Worm (Caenorhabditis elegans) whole organism, L2 larva: ENCODE measurements around the gene msd-4.

Experiments used
- C34F6.9 ChIP-seq: fragments of 150-350 bp; optimal IDR thresholded peaks from 2 replicates; lab custom pipeline; 2014; ENCODE audit warnings: missing biosample characterization, missing genetic modification characterization
- F13H6.1 ChIP-seq: sonication (generic microtip); optimal IDR thresholded peaks from 2 replicates; lab custom pipeline; 2016; ENCODE audit warnings: missing genetic modification characterization, missing compliant biosample characterization
- R02D3.7 ChIP-seq: fragments of 150-350 bp; optimal IDR thresholded peaks from 2 replicates; lab custom pipeline; 2014; ENCODE audit warnings: missing biosample characterization, missing genetic modification characterization
- Y55F3AM.14 ChIP-seq: fragments of 200-800 bp; sonication (Bioruptor generic); optimal IDR thresholded peaks from 2 replicates; lab custom pipeline; 2018; ENCODE audit warnings: mild to moderate bottlenecking, missing genetic modification characterization, missing compliant biosample characterization
- ZK546.5 ChIP-seq: sonication (generic microtip); optimal IDR thresholded peaks from 2 replicates; lab custom pipeline; 2017; ENCODE audit warnings: missing biosample characterization, missing genetic modification characterization
- alr-1 ChIP-seq: fragments of 150-350 bp; optimal IDR thresholded peaks from 2 replicates; lab custom pipeline; 2014; ENCODE audit warnings: missing biosample characterization, missing genetic modification characterization
- aly-2 ChIP-seq: fragments of 150-350 bp; optimal IDR thresholded peaks from 2 replicates; lab custom pipeline; 2014; ENCODE audit warnings: missing biosample characterization, missing genetic modification characterization
- ama-1 ChIP-seq: fragments of 150-350 bp; optimal IDR thresholded peaks from 2 replicates; lab custom pipeline; 2018; ENCODE audit warnings: inconsistent platforms
- blmp-1 ChIP-seq: sonication (generic microtip); optimal IDR thresholded peaks from 2 replicates; lab custom pipeline; 2017; ENCODE audit warnings: missing genetic modification characterization, mild to moderate bottlenecking, missing compliant biosample characterization, antibody characterized with exemption, moderate library complexity; ENCODE audit not compliant: insufficient read depth
- ceh-16 ChIP-seq: fragments of 150-350 bp; optimal IDR thresholded peaks from 2 replicates; lab custom pipeline; 2014; ENCODE audit warnings: missing biosample characterization, missing genetic modification characterization
- crh-2 ChIP-seq: sonication (generic microtip); optimal IDR thresholded peaks from 2 replicates; lab custom pipeline; 2017; ENCODE audit warnings: missing biosample characterization, missing genetic modification characterization
- dmd-4 ChIP-seq: sonication (generic microtip); optimal IDR thresholded peaks from 2 replicates; lab custom pipeline; 2017; ENCODE audit warnings: missing biosample characterization, missing genetic modification characterization
- egl-27 ChIP-seq: sonication (generic microtip); optimal IDR thresholded peaks from 3 replicates; lab custom pipeline; 2017; ENCODE audit warnings: missing biosample characterization, missing genetic modification reagents, missing genetic modification characterization
- elt-1 ChIP-seq: fragments of 150-350 bp; optimal IDR thresholded peaks from 2 replicates; lab custom pipeline; 2014; ENCODE audit warnings: missing biosample characterization, missing genetic modification characterization
- elt-3 ChIP-seq: sonication (generic microtip); optimal IDR thresholded peaks from 2 replicates; lab custom pipeline; 2017; ENCODE audit warnings: missing biosample characterization, missing genetic modification characterization
- fos-1 ChIP-seq: fragments of 150-350 bp; optimal IDR thresholded peaks from 2 replicates; lab custom pipeline; 2014; ENCODE audit warnings: missing biosample characterization, missing genetic modification characterization
- gmeb-1 ChIP-seq: fragments of 150-350 bp; optimal IDR thresholded peaks from 2 replicates; lab custom pipeline; 2014; ENCODE audit warnings: missing biosample characterization, missing genetic modification characterization
- lin-11 ChIP-seq: fragments of 150-350 bp; sonication (generic microtip); optimal IDR thresholded peaks from 2 replicates; lab custom pipeline; 2014; ENCODE audit warnings: missing biosample characterization, missing genetic modification characterization, inconsistent platforms, mixed read lengths
- lin-13 ChIP-seq: fragments of 150-350 bp; optimal IDR thresholded peaks from 2 replicates; lab custom pipeline; 2014; ENCODE audit warnings: missing biosample characterization, missing genetic modification reagents, missing genetic modification characterization
- lin-39 ChIP-seq: fragments of 150-350 bp; optimal IDR thresholded peaks from 2 replicates; lab custom pipeline; 2014; ENCODE audit warnings: missing biosample characterization, missing genetic modification reagents, missing genetic modification characterization
- lsy-2 ChIP-seq, 2 experiments: fragments of 150-350 bp in 1 of 2; sonication (generic microtip) in 1 of 2; optimal IDR thresholded peaks; 2 replicates each; lab custom pipeline; 2014 to 2017; ENCODE audit warnings: missing biosample characterization in 2 of 2, missing genetic modification characterization in 2 of 2
- mab-5 ChIP-seq: fragments of 150-350 bp; optimal IDR thresholded peaks from 2 replicates; lab custom pipeline; 2014; ENCODE audit warnings: missing biosample characterization, missing genetic modification characterization
- mbf-1 ChIP-seq: sonication (generic microtip); optimal IDR thresholded peaks from 2 replicates; lab custom pipeline; 2017; ENCODE audit warnings: missing biosample characterization, missing genetic modification characterization
- mdl-1 ChIP-seq, 2 experiments: fragments of 150-350 bp in 1 of 2; sonication (generic microtip) in 1 of 2; optimal IDR thresholded peaks; 2 replicates each; lab custom pipeline; 2017; ENCODE audit warnings: missing biosample characterization in 2 of 2, missing genetic modification characterization in 2 of 2
- nhr-10 ChIP-seq: sonication (generic microtip); optimal IDR thresholded peaks from 2 replicates; lab custom pipeline; 2017; ENCODE audit warnings: missing biosample characterization, missing genetic modification characterization
- nhr-11 ChIP-seq: fragments of 150-350 bp; optimal IDR thresholded peaks from 2 replicates; lab custom pipeline; 2014; ENCODE audit warnings: missing biosample characterization, missing genetic modification characterization
- nhr-12 ChIP-seq: fragments of 150-350 bp; optimal IDR thresholded peaks from 2 replicates; lab custom pipeline; 2014; ENCODE audit warnings: missing biosample characterization, missing genetic modification characterization
- nhr-129 ChIP-seq: fragments of 150-350 bp; optimal IDR thresholded peaks from 2 replicates; lab custom pipeline; 2014; ENCODE audit warnings: missing biosample characterization, missing genetic modification characterization
- nhr-21 ChIP-seq: fragments of 150-350 bp; optimal IDR thresholded peaks from 2 replicates; lab custom pipeline; 2014; ENCODE audit warnings: missing biosample characterization, missing genetic modification characterization
- nhr-23 ChIP-seq: fragments of 150-350 bp; optimal IDR thresholded peaks from 2 replicates; lab custom pipeline; 2014; ENCODE audit warnings: missing biosample characterization, missing genetic modification reagents, missing genetic modification characterization
- nhr-25 ChIP-seq: fragments of 150-350 bp; sonication (generic microtip); optimal IDR thresholded peaks from 3 replicates; lab custom pipeline; 2014; ENCODE audit warnings: missing biosample characterization, missing genetic modification characterization
- nhr-6 ChIP-seq: fragments of 150-350 bp; optimal IDR thresholded peaks from 2 replicates; lab custom pipeline; 2014; ENCODE audit warnings: missing biosample characterization, missing genetic modification characterization
- nhr-77 ChIP-seq: fragments of 150-350 bp; optimal IDR thresholded peaks from 2 replicates; lab custom pipeline; 2014; ENCODE audit warnings: missing biosample characterization, missing genetic modification characterization
- peb-1 ChIP-seq: fragments of 150-350 bp; optimal IDR thresholded peaks from 2 replicates; lab custom pipeline; 2014; ENCODE audit warnings: missing biosample characterization, missing genetic modification characterization
- skn-1 ChIP-seq: sonication (generic microtip); optimal IDR thresholded peaks from 2 replicates; lab custom pipeline; 2017; ENCODE audit warnings: missing biosample characterization, missing genetic modification characterization
- sma-3 ChIP-seq: sonication (generic microtip); optimal IDR thresholded peaks from 2 replicates; lab custom pipeline; 2016; ENCODE audit warnings: missing genetic modification reagents, missing genetic modification characterization, missing compliant biosample characterization
- sma-9 ChIP-seq, 2 experiments: fragments of 150-350 bp in 1 of 2; sonication (generic microtip) in 1 of 2; optimal IDR thresholded peaks; 2 replicates each; lab custom pipeline; 2014 to 2016; ENCODE audit warnings: missing genetic modification characterization in 2 of 2, mild to moderate bottlenecking in 1 of 2, missing biosample characterization in 1 of 2, missing compliant biosample characterization in 1 of 2, missing genetic modification reagents in 1 of 2, moderate library complexity in 1 of 2
- snpc-4 ChIP-seq: fragments of 150-350 bp; optimal IDR thresholded peaks from 2 replicates; lab custom pipeline; 2014; ENCODE audit warnings: missing biosample characterization, missing genetic modification characterization
- unc-39 ChIP-seq: fragments of 150-350 bp; optimal IDR thresholded peaks from 2 replicates; lab custom pipeline; 2014; ENCODE audit warnings: missing biosample characterization, missing genetic modification characterization
- unc-55 ChIP-seq: fragments of 150-350 bp; sonication (generic microtip); optimal IDR thresholded peaks from 3 replicates; lab custom pipeline; 2014; ENCODE audit warnings: missing biosample characterization, missing genetic modification reagents, missing genetic modification characterization
- unc-62 ChIP-seq: fragments of 150-350 bp; optimal IDR thresholded peaks from 2 replicates; lab custom pipeline; 2014; ENCODE audit warnings: missing biosample characterization, missing genetic modification reagents, missing genetic modification characterization
- ztf-11 ChIP-seq: sonication (generic microtip); optimal IDR thresholded peaks from 2 replicates; lab custom pipeline; 2017; ENCODE audit warnings: missing biosample characterization, missing genetic modification characterization
- ztf-4 ChIP-seq: fragments of 150-350 bp; optimal IDR thresholded peaks from 2 replicates; lab custom pipeline; 2014; ENCODE audit warnings: missing biosample characterization, missing genetic modification characterization

Gene msd-4

DNA sequence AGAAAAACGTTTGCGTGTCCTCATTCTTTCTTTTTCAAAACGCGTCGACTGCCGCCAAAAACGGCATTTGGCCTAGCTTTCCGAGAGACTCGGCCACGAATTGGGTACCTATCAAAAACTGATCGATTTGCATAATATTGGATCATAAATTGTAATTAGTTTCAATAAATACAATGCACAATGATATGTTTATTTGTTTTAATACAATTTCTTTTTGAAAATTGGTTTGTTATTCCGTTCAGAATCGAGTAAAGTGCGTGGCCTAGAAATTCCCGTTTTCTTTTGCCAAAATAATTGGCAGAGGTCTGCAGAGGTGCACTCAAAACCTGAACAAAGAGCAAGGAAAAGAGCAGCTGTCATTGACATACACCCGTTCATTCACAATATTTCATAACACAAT lies 36.9 kb upstream of the msd-4 start, which contains the start of gene F26F4.8:
TSS of gene F26F4.8 (minus strand) at position 69 of the 400 bp plus-strand sequence.
- TF ChIP-seq F13H6.1 (tag; lab: Kevin White, UChicago) (peak; percentile 28), gmeb-1 (peak; percentile 17), C34F6.9 (tag; lab: Kevin White, UChicago) (peak; percentile 55), nhr-129 (tag; lab: Kevin White, UChicago) (peak; percentile 16), mab-5 (tag; lab: Kevin White, UChicago) (no peak), sma-9 (GFP tag; optimal IDR thresholded peaks at IDR 0.05; lab: Kevin White, UChicago) (no peak), sma-9 (tag; optimal IDR thresholded peaks at IDR 0.05; lab: Kevin White, UChicago) (no peak), unc-55 (GFP tag; lab: Kevin White, UChicago) (peak; percentile 21), lsy-2 (tag; optimal IDR thresholded peaks at IDR 0.05; lab: Kevin White, UChicago) (peak in 1 of 2 experiments; percentile 41), R02D3.7 (tag; lab: Kevin White, UChicago) (no peak), fos-1 (tag; lab: Kevin White, UChicago) (peak; percentile 36)

DNA sequence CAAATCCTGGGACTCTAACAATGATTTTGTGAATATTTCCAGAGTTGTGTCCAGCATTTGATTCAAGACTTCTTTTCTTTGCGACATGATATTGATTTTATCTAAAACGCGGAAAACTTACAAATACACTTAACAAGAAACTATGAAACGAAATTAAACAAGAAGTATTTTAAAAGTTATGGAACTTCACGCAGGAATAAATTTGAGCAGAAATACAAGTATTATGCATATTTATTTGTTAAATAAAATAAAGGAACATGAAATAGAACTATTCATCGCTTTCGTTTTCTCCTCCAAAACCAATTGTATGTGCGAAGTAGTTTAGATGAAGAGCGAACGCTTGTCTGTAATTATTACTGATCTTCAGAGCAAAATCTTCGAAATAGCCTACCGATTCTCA lies 35.2 kb upstream of the msd-4 start, which contains the start of gene kbp-2:
TSS of gene kbp-2 (minus strand) at position 101 of the 400 bp plus-strand sequence.
- TF ChIP-seq sma-9 (GFP tag; optimal IDR thresholded peaks at IDR 0.05; lab: Kevin White, UChicago) (no peak), sma-9 (tag; optimal IDR thresholded peaks at IDR 0.05; lab: Kevin White, UChicago) (no peak), mbf-1 (tag; lab: Kevin White, UChicago) (no peak), lin-13 (GFP tag; lab: Kevin White, UChicago) (no peak), ztf-11 (no peak), lin-39 (tag; lab: Kevin White, UChicago) (no peak), nhr-11 (tag; lab: Kevin White, UChicago) (no peak), mdl-1 (tag; optimal IDR thresholded peaks at IDR 0.05; lab: Kevin White, UChicago) (no peak), ztf-4 (tag; lab: Kevin White, UChicago) (no peak), skn-1 (tag; lab: Kevin White, UChicago) (no peak), nhr-21 (tag; lab: Kevin White, UChicago) (no peak), blmp-1 (tag; lab: Kevin White, UChicago) (no peak), mab-5 (tag; lab: Kevin White, UChicago) (no peak), nhr-23 (no peak), nhr-77 (no peak), crh-2 (tag; lab: Kevin White, UChicago) (no peak), C34F6.9 (tag; lab: Kevin White, UChicago) (no peak), lin-11 (tag; lab: Kevin White, UChicago) (no peak), nhr-25 (no peak), fos-1 (tag; lab: Kevin White, UChicago) (no peak), ZK546.5 (tag; lab: Kevin White, UChicago) (no peak)

DNA sequence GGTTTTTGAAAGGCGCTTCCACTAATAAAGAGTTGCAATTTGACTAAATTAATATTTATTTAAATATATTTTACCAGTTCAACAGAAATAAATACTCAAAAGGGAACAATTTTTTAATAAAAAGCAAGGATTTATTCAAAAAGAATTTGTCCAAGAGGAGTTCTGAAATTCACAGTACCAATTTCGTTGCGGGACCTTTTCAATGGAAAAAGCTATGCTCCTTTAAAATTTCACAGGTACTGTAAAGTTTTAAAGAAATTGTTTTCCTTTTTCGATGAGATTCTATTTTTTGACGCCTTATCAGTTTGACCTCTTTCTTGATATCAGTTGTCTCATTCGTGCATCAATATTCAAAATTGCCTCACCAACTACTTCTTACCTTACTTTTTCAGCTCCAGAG lies 31.7 kb upstream of the msd-4 start, which contains the start of gene tag-340:
TSS of gene tag-340 (plus strand) at position 249 of the 400 bp plus-strand sequence.
- TF ChIP-seq skn-1 (tag; lab: Kevin White, UChicago) (no peak), lin-11 (tag; lab: Kevin White, UChicago) (no peak), nhr-10 (tag; lab: Kevin White, UChicago) (no peak), sma-3 (GFP tag; lab: Kevin White, UChicago) (no peak), fos-1 (tag; lab: Kevin White, UChicago) (peak; percentile 28), snpc-4 (no peak), mdl-1 (tag; optimal IDR thresholded peaks at IDR 0.05; lab: Kevin White, UChicago) (no peak), elt-3 (tag; lab: Kevin White, UChicago) (no peak)

ce11 chrIII:4899728-4900127 lies 31.2 kb upstream of the msd-4 start:
- TF ChIP-seq lsy-2 (tag; optimal IDR thresholded peaks at IDR 0.05; lab: Kevin White, UChicago) (peak; percentile 94 to 97), unc-39 (tag; lab: Kevin White, UChicago) (no peak), nhr-25 (peak; percentile 99), ceh-16 (peak; percentile 99), alr-1 (peak; percentile 67), ama-1 (peak; percentile 36), R02D3.7 (tag; lab: Kevin White, UChicago) (peak; percentile 69), nhr-21 (tag; lab: Kevin White, UChicago) (peak; percentile 99), nhr-6 (tag; lab: Kevin White, UChicago) (peak; percentile 97), mbf-1 (tag; lab: Kevin White, UChicago) (no peak), gmeb-1 (peak; percentile 93), nhr-10 (tag; lab: Kevin White, UChicago) (peak; percentile 86), dmd-4 (tag; lab: Kevin White, UChicago) (peak; percentile 68), nhr-12 (peak; percentile 65), ZK546.5 (tag; lab: Kevin White, UChicago) (peak; percentile 88), aly-2 (tag; lab: Kevin White, UChicago) (no peak), Y55F3AM.14 (GFP tag; lab: Kevin White, UChicago) (peak; percentile 99), egl-27 (tag; lab: Kevin White, UChicago) (peak; percentile 98), mab-5 (tag; lab: Kevin White, UChicago) (peak; percentile 96), sma-3 (GFP tag; lab: Kevin White, UChicago) (peak; percentile 100), lin-13 (GFP tag; lab: Kevin White, UChicago) (peak; percentile 98), lin-11 (tag; lab: Kevin White, UChicago) (peak; percentile 99), peb-1 (tag; lab: Kevin White, UChicago) (peak; percentile 41), unc-62 (peak; percentile 95), ztf-4 (tag; lab: Kevin White, UChicago) (peak; percentile 99), elt-1 (peak; percentile 19), snpc-4 (peak; percentile 89), crh-2 (tag; lab: Kevin White, UChicago) (peak; percentile 99), elt-3 (tag; lab: Kevin White, UChicago) (no peak), blmp-1 (tag; lab: Kevin White, UChicago) (peak; percentile 99), F13H6.1 (tag; lab: Kevin White, UChicago) (peak; percentile 100)
